Worm (Caenorhabditis elegans): ENCODE results near the gene B0393.7.

The B0393.7 gene

ce11 chrIII:4779855-4780254 lies 2.0 kb upstream of the B0393.7 start, which contains the start of gene B0393.9:
Gene B0393.9 (minus strand): TSS chrIII:4780157.
- TF ChIP-seq ztf-4 (tag; optimal IDR thresholded peaks at IDR 0.05) (no peak), elt-2 (tag; optimal IDR thresholded peaks at IDR 0.05) (peak; percentile 55), hmg-11 (tag; optimal IDR thresholded peaks at IDR 0.05) (no peak), ama-1 (optimal IDR thresholded peaks at IDR 0.05) (no peak), elt-1 (tag; optimal IDR thresholded peaks at IDR 0.05) (no peak), nhr-67 (tag; optimal IDR thresholded peaks at IDR 0.05) (no peak), pqm-1 (tag; optimal IDR thresholded peaks at IDR 0.05) (peak; percentile 35)

- TF ChIP-seq ztf-11 (tag; optimal IDR thresholded peaks at IDR 0.05) = no peak
- no peak for TF ChIP-seq nhr-11 (tag; optimal IDR thresholded peaks at IDR 0.05)
- no peak for TF ChIP-seq egl-27 (tag; optimal IDR thresholded peaks at IDR 0.05)
Measured at ce11 chrIII:4767869-4768645, 9.8 kb downstream of the B0393.7 start.

- TF ChIP-seq sea-2 (GFP tag; optimal IDR thresholded peaks at IDR 0.05) (no peak), skn-1 (tag; optimal IDR thresholded peaks at IDR 0.05) (no peak), nhr-12 (tag; optimal IDR thresholded peaks at IDR 0.05) (no peak), egl-5 (tag; optimal IDR thresholded peaks at IDR 0.05) (no peak), tbx-2 (tag; optimal IDR thresholded peaks at IDR 0.05) (no peak), ceh-16 (tag; optimal IDR thresholded peaks at IDR 0.05) (no peak), fos-1 (tag; optimal IDR thresholded peaks at IDR 0.05) (no peak), nhr-76 (tag; optimal IDR thresholded peaks at IDR 0.05) (no peak), nhr-77 (tag; optimal IDR thresholded peaks at IDR 0.05) (no peak), nfya-1 (tag; optimal IDR thresholded peaks at IDR 0.05; ENCODE audit: insufficient read depth) (no peak), ceh-9 (tag; optimal IDR thresholded peaks at IDR 0.05) (no peak)
Measured at ce11 chrIII:4766842-4767241, 11.1 kb downstream of the B0393.7 start.

ce11 chrIII:4765474-4765873 lies 12.4 kb downstream of the B0393.7 start, which contains the start of gene B0393.5:
Gene B0393.5 (plus strand): TSS chrIII:4765774.
- no peak for TF ChIP-seq ceh-28 (tag; optimal IDR thresholded peaks at IDR 0.05)
- TF ChIP-seq eor-1 (tag; optimal IDR thresholded peaks at IDR 0.05) = no peak
- no peak for TF ChIP-seq fos-1 (tag; optimal IDR thresholded peaks at IDR 0.05)
- no peak for TF ChIP-seq ama-1 (optimal IDR thresholded peaks at IDR 0.05)
- no peak for TF ChIP-seq mdl-1 (tag; optimal IDR thresholded peaks at IDR 0.05)
- TF ChIP-seq R02D3.7 (tag; optimal IDR thresholded peaks at IDR 0.05) = no peak
- no peak for TF ChIP-seq ceh-82 (tag; optimal IDR thresholded peaks at IDR 0.05)
- TF ChIP-seq ztf-11 (tag; optimal IDR thresholded peaks at IDR 0.05) = no peak
- no peak for TF ChIP-seq mml-1 (tag; optimal IDR thresholded peaks at IDR 0.05)
- no peak for TF ChIP-seq nhr-237 (tag; optimal IDR thresholded peaks at IDR 0.05)
- no peak for TF ChIP-seq skn-1 (tag; optimal IDR thresholded peaks at IDR 0.05)
- TF ChIP-seq hmg-11 (tag; optimal IDR thresholded peaks at IDR 0.05) = no peak
- no peak for TF ChIP-seq ceh-9 (tag; optimal IDR thresholded peaks at IDR 0.05)
- TF ChIP-seq elt-1 (tag; optimal IDR thresholded peaks at IDR 0.05) = no peak
- TF ChIP-seq nhr-77 (tag; optimal IDR thresholded peaks at IDR 0.05) = no peak
- TF ChIP-seq elt-2 (tag; optimal IDR thresholded peaks at IDR 0.05) = no peak
- TF ChIP-seq pqm-1 (tag; optimal IDR thresholded peaks at IDR 0.05) = no peak

- TF ChIP-seq elt-2 (tag; optimal IDR thresholded peaks at IDR 0.05) (no peak), unc-39 (tag; optimal IDR thresholded peaks at IDR 0.05) (no peak), skn-1 (tag; optimal IDR thresholded peaks at IDR 0.05) (no peak), nfya-1 (tag; optimal IDR thresholded peaks at IDR 0.05; ENCODE audit: insufficient read depth) (no peak), egl-5 (tag; optimal IDR thresholded peaks at IDR 0.05) (no peak), ztf-4 (tag; optimal IDR thresholded peaks at IDR 0.05) (no peak), jun-1 (tag; optimal IDR thresholded peaks at IDR 0.05) (no peak), nhr-11 (tag; optimal IDR thresholded peaks at IDR 0.05) (no peak), pha-4 (tag; optimal IDR thresholded peaks at IDR 0.05) (no peak), pqm-1 (tag; optimal IDR thresholded peaks at IDR 0.05) (no peak), elt-1 (tag; optimal IDR thresholded peaks at IDR 0.05) (no peak), ztf-11 (tag; optimal IDR thresholded peaks at IDR 0.05) (no peak), daf-12 (tag; optimal IDR thresholded peaks at IDR 0.05) (no peak), snpc-4 (tag; optimal IDR thresholded peaks at IDR 0.05) (no peak), ceh-16 (tag; optimal IDR thresholded peaks at IDR 0.05) (no peak), mml-1 (tag; optimal IDR thresholded peaks at IDR 0.05) (no peak), sea-2 (GFP tag; optimal IDR thresholded peaks at IDR 0.05) (no peak)
Measured at ce11 chrIII:4763509-4763908, 14.4 kb downstream of the B0393.7 start, which contains the start of gene B0393.4. Gene B0393.4 (minus strand): TSS chrIII:4763609.
